Worm (Caenorhabditis elegans) whole organism, young adult: ENCODE measurements around the gene F41H8.2.

Experiments used
- atf-7 ChIP-seq: sonication (generic microtip); optimal IDR thresholded peaks from 2 replicates; lab custom pipeline; 2017; ENCODE audit warnings: mild to moderate bottlenecking, missing genetic modification characterization, missing compliant biosample characterization
- ceh-100 ChIP-seq: fragments of 200-800 bp; sonication (Bioruptor generic); IDR thresholded peaks from 2 replicates; pipeline ENCODE4 v1.3.6; 2022; ENCODE audit warnings: missing genetic modification reagents, missing genetic modification characterization, missing compliant biosample characterization
- unc-62 ChIP-seq: fragments of 150-350 bp; optimal IDR thresholded peaks from 2 replicates; lab custom pipeline; 2014; ENCODE audit warnings: missing biosample characterization, missing genetic modification reagents, missing genetic modification characterization

- TF ChIP-seq atf-7 (tag; lab: Kevin White, UChicago) = no peak
- TF ChIP-seq unc-62 (GFP tag; lab: Kevin White, UChicago) = no peak
- no peak for TF ChIP-seq ceh-100 (GFP tag; lab: Robert Waterston, UW)
Measured at ce11 chrV:875945-876344, 49.7 kb downstream of the F41H8.2 start, which contains the start of gene T02B11.9.
